Fruit fly (Drosophila melanogaster): ENCODE results near the gene CG12204.

dm6 chrX:19496808-19497259, 2.6 kb upstream of the CG12204 start:
- TF ChIP-seq Dll (GFP tag; IDR thresholded peaks at IDR 0.05; ENCODE audit: partially characterized antibody): peak; percentile 77
- no peak for TF ChIP-seq CG16779 (GFP tag; IDR thresholded peaks at IDR 0.05)
- 0 out of 3 replicates have a peak, but pooled peaks have one; percentile 37 for TF ChIP-seq vnd (GFP tag; IDR thresholded peaks at IDR 0.05; ENCODE audit: partially characterized antibody)
- TF ChIP-seq CG16815 (GFP tag; optimal IDR thresholded peaks at IDR 0.05): no peak
- TF ChIP-seq pfk (GFP tag; optimal IDR thresholded peaks at IDR 0.05): peak; percentile 60
- no peak for TF ChIP-seq pho (GFP tag; optimal IDR thresholded peaks at IDR 0.05)
- no peak for TF ChIP-seq CG1233 (GFP tag; optimal IDR thresholded peaks at IDR 0.05)
- TF ChIP-seq CG6175 (GFP tag; IDR thresholded peaks at IDR 0.05): no peak
- no peak for TF ChIP-seq ttk (GFP tag; IDR thresholded peaks at IDR 0.05)
- TF ChIP-seq CG6272 (GFP tag; IDR thresholded peaks at IDR 0.05): no peak
- peak; percentile 3 for TF ChIP-seq CG7786 (GFP tag; optimal IDR thresholded peaks at IDR 0.05)

All from whole organism, embryonic.